Worm (Caenorhabditis elegans): ENCODE data around the gene Y38C1AA.6.
A peak's percentile ranks its signal among the peaks of the same experiment; 100 is the strongest.

The Y38C1AA.6 gene

ce11 chrIV:159864-160263, 2.8 kb upstream of the Y38C1AA.6 start, which contains the start of gene Y38C1AA.19:
Y38C1AA.19 (plus strand) TSS chrIV:160164.
- TF ChIP-seq ztf-7 (tag; optimal IDR thresholded peaks at IDR 0.05) = no peak
- TF ChIP-seq lin-15B (tag; optimal IDR thresholded peaks at IDR 0.05) = no peak
- no peak for TF ChIP-seq T26A8.4 (GFP tag; IDR thresholded peaks at IDR 0.05)
- no peak for TF ChIP-seq ceh-62 (tag; optimal IDR thresholded peaks at IDR 0.05)
- TF ChIP-seq nhr-28 (tag; optimal IDR thresholded peaks at IDR 0.05) = no peak
- no peak for TF ChIP-seq snpc-4 (tag; optimal IDR thresholded peaks at IDR 0.05)
- no peak for TF ChIP-seq lin-1 (GFP tag; IDR thresholded peaks at IDR 0.05)
- TF ChIP-seq nhr-48 (tag; optimal IDR thresholded peaks at IDR 0.05) = no peak
- TF ChIP-seq nhr-76 (tag; optimal IDR thresholded peaks at IDR 0.05) = no peak
- TF ChIP-seq gei-8 (GFP tag; optimal IDR thresholded peaks at IDR 0.05) = no peak
- no peak for TF ChIP-seq nhr-41 (GFP tag; IDR thresholded peaks at IDR 0.05)
- no peak for TF ChIP-seq nhr-11 (tag; optimal IDR thresholded peaks at IDR 0.05)
- no peak for TF ChIP-seq ceh-20 (GFP tag; IDR thresholded peaks at IDR 0.05)
- no peak for TF ChIP-seq R02D3.7 (tag; optimal IDR thresholded peaks at IDR 0.05)
- no peak for TF ChIP-seq dmd-8 (GFP tag; IDR thresholded peaks at IDR 0.05)
- TF ChIP-seq arid-1 (GFP tag; conservative IDR thresholded peaks at IDR 0.05) = no peak
- no peak for TF ChIP-seq nhr-77 (tag; optimal IDR thresholded peaks at IDR 0.05)
- no peak for TF ChIP-seq D1046.2 (GFP tag; IDR thresholded peaks at IDR 0.05)
- TF ChIP-seq T20F7.1 (GFP tag; optimal IDR thresholded peaks at IDR 0.05) = no peak
- no peak for TF ChIP-seq attf-4 (tag; optimal IDR thresholded peaks at IDR 0.05)

DNA sequence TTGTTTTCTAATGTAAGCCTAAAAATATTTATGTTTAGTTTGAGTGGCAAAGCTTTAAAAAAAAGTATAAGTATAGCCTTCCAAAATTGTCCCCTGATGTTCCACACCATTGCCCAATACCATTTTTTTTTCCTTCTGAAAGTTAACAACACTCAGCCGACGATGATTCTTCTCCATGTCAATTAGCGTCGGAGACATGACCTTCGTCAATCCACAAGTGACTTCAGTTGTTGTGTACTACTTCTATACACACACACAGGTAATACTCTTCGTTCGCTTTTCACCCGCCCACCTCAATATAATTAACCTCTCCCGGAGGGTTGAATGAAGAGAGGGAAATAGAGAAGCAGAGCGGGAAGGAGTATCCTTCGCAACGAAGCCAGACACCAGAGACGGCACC, 2.1 kb downstream of the Y38C1AA.6 start, which contains the start of gene cutl-24:
Gene cutl-24 (plus strand): TSS at position 301 of the 400 bp plus-strand sequence.
- TF ChIP-seq dmd-8 (GFP tag; IDR thresholded peaks at IDR 0.05) (no peak), madf-5 (GFP tag; IDR thresholded peaks at IDR 0.05) (no peak), ctbp-1 (GFP tag; IDR thresholded peaks at IDR 0.05) (no peak), ceh-82 (tag; optimal IDR thresholded peaks at IDR 0.05) (no peak), sdz-12 (GFP tag; optimal IDR thresholded peaks at IDR 0.05) (no peak), lin-13 (GFP tag; optimal IDR thresholded peaks at IDR 0.05) (no peak), nhr-41 (GFP tag; IDR thresholded peaks at IDR 0.05) (no peak), mxl-2 (GFP tag; conservative IDR thresholded peaks at IDR 0.05) (no peak), egl-43 (GFP tag; IDR thresholded peaks at IDR 0.05) (no peak), duxl-1 (tag; optimal IDR thresholded peaks at IDR 0.05; ENCODE audit: poor library complexity) (no peak), gei-8 (GFP tag; optimal IDR thresholded peaks at IDR 0.05) (no peak), ceh-62 (tag; optimal IDR thresholded peaks at IDR 0.05) (no peak)

DNA sequence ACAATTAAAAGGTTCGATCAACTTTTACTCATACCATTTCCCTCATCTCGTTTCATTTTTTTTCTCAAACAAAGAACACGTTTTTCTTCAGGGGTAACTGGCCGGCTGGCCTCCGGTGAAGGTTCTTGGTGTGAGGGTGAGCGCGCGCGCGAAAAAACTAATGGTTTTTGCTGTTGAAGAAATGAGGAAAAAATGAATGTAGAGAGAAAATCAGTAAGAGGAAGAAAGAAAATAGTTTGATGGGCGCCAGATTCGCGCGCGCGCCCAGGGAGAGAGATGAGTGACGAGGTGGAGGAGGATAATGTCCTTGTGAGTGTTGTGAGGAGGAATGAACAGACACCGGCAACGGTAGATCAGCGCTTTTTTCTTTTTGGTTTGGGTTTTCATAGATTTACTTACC, 8.4 kb downstream of the Y38C1AA.6 start:
- TF ChIP-seq rbr-2 (tag; optimal IDR thresholded peaks at IDR 0.05) = no peak
- no peak for TF ChIP-seq Y48G9A.11 (GFP tag; IDR thresholded peaks at IDR 0.05)
- no peak for TF ChIP-seq nhr-41 (GFP tag; IDR thresholded peaks at IDR 0.05)
- no peak for TF ChIP-seq zag-1 (tag; optimal IDR thresholded peaks at IDR 0.05)
- no peak for TF ChIP-seq ceh-82 (tag; optimal IDR thresholded peaks at IDR 0.05)
- no peak for TF ChIP-seq zfp-3 (GFP tag; conservative IDR thresholded peaks at IDR 0.05)
- 0 out of 2 replicates have a peak, but pooled peaks have one; percentile 13 for TF ChIP-seq set-16 (GFP tag; IDR thresholded peaks at IDR 0.05)
- no peak for TF ChIP-seq ctbp-1 (GFP tag; IDR thresholded peaks at IDR 0.05)
- TF ChIP-seq hlh-30 (tag; optimal IDR thresholded peaks at IDR 0.05; ENCODE audit: insufficient read depth) = peak; percentile 5
- no peak for TF ChIP-seq ZK546.5 (tag; optimal IDR thresholded peaks at IDR 0.05)
- no peak for TF ChIP-seq mep-1 (tag; optimal IDR thresholded peaks at IDR 0.05)
- no peak for TF ChIP-seq lsy-2 (tag; optimal IDR thresholded peaks at IDR 0.05)
- TF ChIP-seq dve-1 (tag; optimal IDR thresholded peaks at IDR 0.05; ENCODE audit: insufficient read depth) = no peak
- peak in 1 of 2 experiments; percentile 78 for TF ChIP-seq unc-62 (GFP tag; optimal IDR thresholded peaks at IDR 0.05 in 1 of 2)
- no peak for TF ChIP-seq unc-62 (tag; optimal IDR thresholded peaks at IDR 0.05)
